Fruit fly (Drosophila melanogaster) whole organism, wandering third instar larva: ENCODE measurements around the gene Cp19.

Source experiments
- Abd-B ChIP-seq: fragments of >200 bp; optimal IDR thresholded peaks from 2 replicates; lab custom pipeline; 2017; ENCODE audit warnings: missing biosample characterization, missing genetic modification characterization
- CG32264 ChIP-seq: fragments of 200-800 bp; sonication (Bioruptor generic); optimal IDR thresholded peaks from 2 replicates; lab custom pipeline; 2016; ENCODE audit warnings: missing biosample characterization, missing genetic modification characterization
- CG9705 ChIP-seq: fragments of 200-800 bp; sonication (Bioruptor generic); optimal IDR thresholded peaks from 2 replicates; lab custom pipeline; 2018; ENCODE audit warnings: missing biosample characterization, mild to moderate bottlenecking, missing genetic modification characterization
- CrebA ChIP-seq: fragments of 200-800 bp; sonication (Bioruptor generic); optimal IDR thresholded peaks from 2 replicates; lab custom pipeline; 2016; ENCODE audit warnings: missing biosample characterization, mild to moderate bottlenecking, missing genetic modification characterization, borderline replicate concordance
- Dfd ChIP-seq: fragments of >200 bp; optimal IDR thresholded peaks from 2 replicates; lab custom pipeline; 2017; ENCODE audit warnings: missing biosample characterization, missing genetic modification characterization
- Dif ChIP-seq: fragments of 200-275, 200-300 bp; sonication (Bioruptor generic); optimal IDR thresholded peaks from 2 replicates; lab custom pipeline; 2018; ENCODE audit warnings: missing biosample characterization, missing genetic modification characterization; ENCODE audit not compliant: partially characterized antibody
- GATAd ChIP-seq: sonication (Bioruptor generic); optimal IDR thresholded peaks from 2 replicates; lab custom pipeline; 2016; ENCODE audit warnings: missing biosample characterization, missing genetic modification characterization
- HLH106 ChIP-seq: fragments of 200-800 bp; optimal IDR thresholded peaks from 3 replicates; lab custom pipeline; 2019; ENCODE audit warnings: missing biosample characterization, mild to moderate bottlenecking, missing genetic modification characterization, moderate library complexity
- Hnf4 ChIP-seq: fragments of 200-800 bp; sonication (Bioruptor generic); optimal IDR thresholded peaks from 2 replicates; lab custom pipeline; 2016; ENCODE audit warnings: missing biosample characterization, mild to moderate bottlenecking, missing genetic modification characterization
- Hr78 ChIP-seq: fragments of >200 bp; optimal IDR thresholded peaks from 2 replicates; lab custom pipeline; 2017; ENCODE audit warnings: missing biosample characterization, missing genetic modification characterization
- Hr83 ChIP-seq: fragments of 200-300 bp; sonication (Bioruptor generic); optimal IDR thresholded peaks from 2 replicates; lab custom pipeline; 2016; ENCODE audit warnings: missing biosample characterization, mild to moderate bottlenecking, missing genetic modification characterization, moderate library complexity; ENCODE audit not compliant: poor library complexity, severe bottlenecking
- Jra ChIP-seq: sonication (Bioruptor generic); optimal IDR thresholded peaks from 2 replicates; lab custom pipeline; 2016; ENCODE audit warnings: missing biosample characterization, missing genetic modification characterization
- Mio ChIP-seq: sonication (Bioruptor generic); optimal IDR thresholded peaks from 2 replicates; lab custom pipeline; 2016; ENCODE audit warnings: missing biosample characterization, missing genetic modification characterization
- Myc ChIP-seq: fragments of >200 bp; optimal IDR thresholded peaks from 2 replicates; lab custom pipeline; 2017
- N ChIP-seq: fragments of >200 bp; optimal IDR thresholded peaks from 2 replicates; lab custom pipeline; 2018; ENCODE audit warnings: missing biosample characterization, missing external identifiers, missing genetic modification characterization
- OdsH ChIP-seq: fragments of 200-800 bp; sonication (Bioruptor generic); optimal IDR thresholded peaks from 2 replicates; lab custom pipeline; 2016; ENCODE audit warnings: missing biosample characterization, mild to moderate bottlenecking, missing genetic modification characterization
- Rel ChIP-seq, 2 experiments: fragments of 200-800 bp; sonication (Bioruptor generic) in 1 of 2; optimal IDR thresholded peaks; 2 replicates in 1 of 2; 3 replicates in 1 of 2; lab custom pipeline; 2016 to 2019; ENCODE audit warnings: mild to moderate bottlenecking in 2 of 2, missing biosample characterization in 2 of 2, missing genetic modification characterization in 2 of 2, moderate library complexity in 1 of 2
- Sp1 ChIP-seq: fragments of 200-800 bp; sonication (Bioruptor generic); optimal IDR thresholded peaks from 3 replicates; lab custom pipeline; 2019; ENCODE audit warnings: missing biosample characterization, mild to moderate bottlenecking, missing genetic modification characterization, moderate library complexity
- Vsx2 ChIP-seq: fragments of 200-300, 225-300 bp; sonication (Bioruptor generic); optimal IDR thresholded peaks from 2 replicates; lab custom pipeline; 2018; ENCODE audit warnings: missing biosample characterization, missing genetic modification characterization; ENCODE audit not compliant: partially characterized antibody
- br ChIP-seq: fragments of 200-800 bp; sonication (Bioruptor generic); optimal IDR thresholded peaks from 2 replicates; lab custom pipeline; 2016; ENCODE audit warnings: missing biosample characterization, missing genetic modification characterization
- brk ChIP-seq: fragments of 200-800 bp; sonication (Bioruptor generic); optimal IDR thresholded peaks from 2 replicates; lab custom pipeline; 2016; ENCODE audit warnings: missing biosample characterization, mild to moderate bottlenecking, missing genetic modification characterization
- dl ChIP-seq, 2 experiments: fragments of 175-275, 200-275 bp in 1 of 2; fragments of 200-275 bp in 1 of 2; sonication (Bioruptor generic); optimal IDR thresholded peaks; lab custom pipeline; 2018; ENCODE audit warnings: mild to moderate bottlenecking in 2 of 2, missing biosample characterization in 2 of 2, missing genetic modification characterization in 2 of 2, moderate library complexity in 2 of 2; ENCODE audit not compliant: partially characterized antibody in 2 of 2, insufficient read depth in 1 of 2
- dmrt93B ChIP-seq: fragments of 200-800 bp; sonication (Bioruptor generic); optimal IDR thresholded peaks from 2 replicates; lab custom pipeline; 2018; ENCODE audit warnings: missing biosample characterization, mild to moderate bottlenecking, missing genetic modification characterization
- dsf ChIP-seq: sonication (Bioruptor generic); optimal IDR thresholded peaks from 2 replicates; lab custom pipeline; 2016; ENCODE audit warnings: missing biosample characterization, missing genetic modification characterization, borderline replicate concordance
- ey ChIP-seq: fragments of 200-800 bp; sonication (Bioruptor generic); optimal IDR thresholded peaks from 2 replicates; lab custom pipeline; 2016; ENCODE audit warnings: missing biosample characterization, missing genetic modification characterization
- foxo ChIP-seq, 2 experiments: fragments of 200-800 bp; sonication (Bioruptor generic); optimal IDR thresholded peaks; 2 replicates in 1 of 2; 3 replicates in 1 of 2; lab custom pipeline; 2016 to 2017; ENCODE audit warnings: missing biosample characterization in 2 of 2, missing genetic modification characterization in 2 of 2
- fru ChIP-seq: fragments of 200-800 bp; sonication (Bioruptor generic); optimal IDR thresholded peaks from 3 replicates; lab custom pipeline; 2016; ENCODE audit warnings: missing biosample characterization, mild to moderate bottlenecking, missing genetic modification characterization
- h ChIP-seq: fragments of 200-800 bp; sonication (Bioruptor generic); optimal IDR thresholded peaks from 3 replicates; lab custom pipeline; 2016; ENCODE audit warnings: missing biosample characterization, mild to moderate bottlenecking, missing genetic modification characterization
- jim ChIP-seq: fragments of 175-275, 200-325 bp; sonication (Bioruptor generic); optimal IDR thresholded peaks from 2 replicates; lab custom pipeline; 2016; ENCODE audit warnings: missing biosample characterization, mild to moderate bottlenecking, missing genetic modification characterization
- lola ChIP-seq: fragments of >200 bp; optimal IDR thresholded peaks from 2 replicates; lab custom pipeline; 2017; ENCODE audit warnings: missing biosample characterization, missing genetic modification characterization
- pan ChIP-seq: fragments of >200 bp; optimal IDR thresholded peaks from 2 replicates; lab custom pipeline; 2017
- psq ChIP-seq: fragments of 200-800 bp; sonication (Bioruptor generic); optimal IDR thresholded peaks from 3 replicates; lab custom pipeline; 2017; ENCODE audit warnings: missing biosample characterization, mild to moderate bottlenecking, missing genetic modification characterization, moderate library complexity
- rgr ChIP-seq: fragments of 200-800 bp; sonication (Bioruptor generic); optimal IDR thresholded peaks from 3 replicates; lab custom pipeline; 2016; ENCODE audit warnings: missing biosample characterization, mild to moderate bottlenecking, missing genetic modification characterization
- sage ChIP-seq: fragments of 200-800 bp; sonication (Bioruptor generic); optimal IDR thresholded peaks from 2 replicates; lab custom pipeline; 2016; ENCODE audit warnings: missing biosample characterization, mild to moderate bottlenecking, missing genetic modification characterization
- sv ChIP-seq: fragments of 200-800 bp; sonication (Bioruptor generic); optimal IDR thresholded peaks from 3 replicates; lab custom pipeline; 2016; ENCODE audit warnings: missing biosample characterization, missing genetic modification characterization
- tai ChIP-seq: sonication (Bioruptor generic); optimal IDR thresholded peaks from 2 replicates; lab custom pipeline; 2016; ENCODE audit warnings: missing biosample characterization, missing genetic modification characterization
- usp ChIP-seq: fragments of >200 bp; optimal IDR thresholded peaks from 2 replicates; lab custom pipeline; 2017; ENCODE audit warnings: missing biosample characterization, missing genetic modification characterization
- woc ChIP-seq: sonication (Bioruptor generic); optimal IDR thresholded peaks from 2 replicates; lab custom pipeline; 2016; ENCODE audit warnings: missing biosample characterization, mild to moderate bottlenecking, missing genetic modification characterization

Gene Cp19

DNA sequence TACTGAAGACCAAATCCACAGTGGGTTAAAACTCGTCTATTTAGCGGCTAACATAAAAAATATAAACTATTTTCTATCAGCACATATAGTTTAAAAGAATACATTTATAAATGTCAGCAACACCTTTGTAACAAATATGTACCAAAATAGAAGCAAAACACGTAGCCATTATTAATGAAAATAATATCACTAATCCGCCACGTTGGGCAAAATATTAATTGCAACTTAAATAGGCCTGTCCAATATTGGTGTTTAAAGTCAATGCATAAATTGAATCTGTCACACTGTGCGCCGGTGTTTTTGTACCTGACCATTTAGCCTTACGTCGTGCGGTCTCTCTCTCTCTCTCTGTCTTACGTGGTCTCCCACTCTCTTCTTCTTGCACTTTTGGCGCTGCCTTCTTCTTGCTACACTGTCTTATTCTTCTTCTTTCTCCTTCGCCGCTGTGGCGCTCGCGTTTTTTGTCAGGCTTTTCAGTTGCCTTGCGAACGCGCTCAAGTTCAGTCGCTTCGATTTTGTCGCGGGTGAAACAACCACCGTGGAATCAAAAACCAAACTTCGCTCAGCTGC lies 36.4 kb downstream of the Cp19 start (continued):
- TF ChIP-seq Hr78 (GFP tag; lab: Kevin White, UChicago), result no peak
- peak; percentile 41 for TF ChIP-seq Dif (GFP tag; lab: Kevin White, UChicago)
- TF ChIP-seq foxo (GFP tag; optimal IDR thresholded peaks at IDR 0.05; lab: Kevin White, UChicago), result peak; percentile 86 to 97
- peak; percentile 70 for TF ChIP-seq CrebA (GFP tag; lab: Kevin White, UChicago)

DNA sequence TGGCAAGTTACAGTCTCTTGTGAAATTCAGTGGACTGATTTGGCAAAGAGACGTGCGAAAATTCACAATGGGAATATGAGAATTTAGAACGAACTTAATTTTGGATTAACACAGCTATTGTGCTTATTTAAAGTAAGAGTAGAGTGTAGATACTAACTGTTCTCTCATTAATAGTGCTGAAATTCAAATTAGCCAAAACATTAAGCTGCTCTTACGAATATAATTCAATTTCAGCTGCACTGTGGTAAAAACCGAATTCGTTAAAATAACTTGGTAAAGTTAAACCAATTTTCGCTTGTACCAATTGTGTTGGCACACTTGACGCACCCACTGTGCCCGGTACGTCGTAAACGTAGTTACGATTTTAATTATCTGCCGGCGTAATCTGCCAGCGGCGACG lies 38.2 kb downstream of the Cp19 start:
- TF ChIP-seq Dfd (GFP tag; lab: Kevin White, UChicago) (no peak), Vsx2 (no peak), OdsH (GFP tag; lab: Kevin White, UChicago) (peak; percentile 53), Hr83 (GFP tag; lab: Kevin White, UChicago) (no peak), Hr78 (GFP tag; lab: Kevin White, UChicago) (no peak), Jra (GFP tag; lab: Kevin White, UChicago) (no peak), GATAd (GFP tag; lab: Kevin White, UChicago) (no peak), N (no peak), psq (GFP tag; lab: Kevin White, UChicago) (peak; percentile 13), Hnf4 (no peak), br (GFP tag; lab: Kevin White, UChicago) (peak; percentile 59), lola (GFP tag; lab: Kevin White, UChicago) (no peak), dmrt93B (peak; percentile 52), dl (GFP tag; optimal IDR thresholded peaks at IDR 0.05; lab: Kevin White, UChicago; ENCODE audit: insufficient read depth in 1 of 2, partially characterized antibody in 2 of 2) (no peak), tai (GFP tag; lab: Kevin White, UChicago) (peak; percentile 6), Rel (GFP tag; optimal IDR thresholded peaks at IDR 0.05; lab: Kevin White, UChicago) (no peak), Rel (tag; optimal IDR thresholded peaks at IDR 0.05; lab: Kevin White, UChicago) (no peak), sv (peak; percentile 19), CG9705 (no peak), CG32264 (GFP tag; lab: Kevin White, UChicago) (peak; percentile 13), HLH106 (tag; lab: Kevin White, UChicago) (peak; percentile 56), fru (GFP tag; lab: Kevin White, UChicago) (peak; percentile 65), Myc (lab: Kevin White, UChicago) (no peak), sage (no peak), h (peak; percentile 63), foxo (GFP tag; optimal IDR thresholded peaks at IDR 0.05; lab: Kevin White, UChicago) (peak in 1 of 2 experiments; percentile 59), brk (no peak), Abd-B (GFP tag; lab: Kevin White, UChicago) (no peak), jim (GFP tag; lab: Kevin White, UChicago) (no peak), Mio (GFP tag; lab: Kevin White, UChicago) (no peak), rgr (GFP tag; lab: Kevin White, UChicago) (peak; percentile 45), dsf (GFP tag; lab: Kevin White, UChicago) (no peak), woc (no peak), ey (GFP tag; lab: Kevin White, UChicago) (peak; percentile 64), CrebA (GFP tag; lab: Kevin White, UChicago) (no peak), Dif (GFP tag; lab: Kevin White, UChicago) (no peak), Sp1 (GFP tag; lab: Kevin White, UChicago) (peak; percentile 31), pan (lab: Kevin White, UChicago) (no peak), usp (GFP tag; lab: Kevin White, UChicago) (no peak)
